Worm (Caenorhabditis elegans): ENCODE results near the gene ZK262.20.

DNA sequence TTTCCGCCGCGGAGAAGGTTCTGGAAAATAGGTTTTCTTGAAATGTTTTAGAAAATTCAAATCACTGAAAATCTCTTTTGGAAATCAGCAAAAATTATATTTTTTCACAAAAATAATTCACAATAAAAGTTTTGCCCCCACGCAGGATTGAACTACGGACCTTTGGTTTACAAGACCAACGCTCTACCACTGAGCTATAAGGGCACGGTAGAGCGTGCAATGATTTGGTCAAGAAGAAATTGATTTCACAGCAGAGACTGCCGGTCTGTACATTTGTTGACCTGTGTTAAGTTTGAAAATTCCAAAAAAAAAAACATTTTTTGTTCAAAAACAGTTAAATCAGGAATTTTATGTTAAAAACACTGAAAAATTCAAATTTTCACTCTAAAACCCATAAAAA lies 22.5 kb downstream of the ZK262.20 start:
- no peak for TF ChIP-seq mdl-1 (tag; optimal IDR thresholded peaks at IDR 0.05)
- TF ChIP-seq egl-13 (tag; optimal IDR thresholded peaks at IDR 0.05): no peak
- TF ChIP-seq ama-1 (optimal IDR thresholded peaks at IDR 0.05): no peak
- TF ChIP-seq snpc-4 (tag; optimal IDR thresholded peaks at IDR 0.05): no peak
- no peak for TF ChIP-seq unc-130 (tag; optimal IDR thresholded peaks at IDR 0.05)
- TF ChIP-seq hlh-4 (tag; optimal IDR thresholded peaks at IDR 0.05): no peak
- TF ChIP-seq lin-15B (tag; optimal IDR thresholded peaks at IDR 0.05): no peak
- TF ChIP-seq nhr-237 (tag; optimal IDR thresholded peaks at IDR 0.05): no peak
- TF ChIP-seq aly-2 (tag; optimal IDR thresholded peaks at IDR 0.05): no peak
- no peak for TF ChIP-seq nhr-12 (tag; optimal IDR thresholded peaks at IDR 0.05)
